Worm (Caenorhabditis elegans) whole organism, young adult: ENCODE measurements around the gene fipr-21.
A peak's percentile ranks its signal among the peaks of the same experiment; 100 is the strongest.

Experiments used
- cebp-2 ChIP-seq: fragments of 200-800 bp; sonication (Bioruptor generic); IDR thresholded peaks from 2 replicates; pipeline ENCODE4 v1.3.6; 2022; ENCODE audit warnings: missing genetic modification characterization, missing compliant biosample characterization
- gei-17 ChIP-seq: fragments of 200-800 bp; sonication (Bioruptor generic); optimal IDR thresholded peaks from 2 replicates; lab custom pipeline; 2018; ENCODE audit warnings: mild to moderate bottlenecking, missing genetic modification characterization, missing compliant biosample characterization

- TF ChIP-seq gei-17 (no peak), cebp-2 (GFP tag; lab: Robert Waterston, UW) (0 out of 2 replicates have a peak, but pooled peaks have one; percentile 25)
Observed at ce11 chrX:10321401-10321800, 17.1 kb downstream of the fipr-21 start.
